Worm (Caenorhabditis elegans) whole organism, early embryonic: ENCODE results near the gene Y39B6A.5.

ENCODE experiments used
- ama-1 ChIP-seq: fragments of 150-350 bp; optimal IDR thresholded peaks from 2 replicates; lab custom pipeline; 2014
- ceh-13 ChIP-seq: fragments of 200-800 bp; sonication (Bioruptor generic); optimal IDR thresholded peaks from 2 replicates; lab custom pipeline; 2018; ENCODE audit warnings: mild to moderate bottlenecking, missing genetic modification characterization, missing compliant biosample characterization
- ets-7 ChIP-seq: sonication (generic microtip); optimal IDR thresholded peaks from 2 replicates; lab custom pipeline; 2016; ENCODE audit warnings: missing genotype, missing genetic modification characterization, missing compliant biosample characterization
- flt-1 ChIP-seq: fragments of 200-800 bp; sonication (Bioruptor generic); IDR thresholded peaks from 2 replicates; pipeline ENCODE4 v1.3.6; 2022; ENCODE audit warnings: missing genetic modification characterization, missing compliant biosample characterization
- tbx-11 ChIP-seq: fragments of 200-800 bp; sonication (Bioruptor generic); IDR thresholded peaks from 2 replicates; pipeline ENCODE4 v1.3.6; 2022; ENCODE audit warnings: missing genetic modification characterization, missing compliant biosample characterization
- tbx-37 ChIP-seq: fragments of 200-800 bp; sonication (Bioruptor generic); conservative IDR thresholded peaks from 2 replicates; pipeline ENCODE4 v1.3.6; 2022; ENCODE audit warnings: missing genetic modification reagents, missing genetic modification characterization, missing compliant biosample characterization
- tra-4 ChIP-seq: sonication (generic microtip); optimal IDR thresholded peaks from 2 replicates; lab custom pipeline; 2017; ENCODE audit warnings: missing genetic modification characterization, missing compliant biosample characterization

- no peak for TF ChIP-seq flt-1 (GFP tag; lab: Robert Waterston, UW)
- TF ChIP-seq tra-4 (tag; lab: Kevin White, UChicago) = no peak
- TF ChIP-seq ceh-13 (GFP tag; lab: Kevin White, UChicago) = no peak
- no peak for TF ChIP-seq tbx-37
- no peak for TF ChIP-seq tbx-11 (GFP tag; lab: Robert Waterston, UW)
- TF ChIP-seq ama-1 = no peak
- TF ChIP-seq ets-7 (tag; lab: Kevin White, UChicago) = no peak
Measured at ce11 chrV:19174626-19175025, 15.9 kb upstream of the Y39B6A.5 start, which contains the start of gene hot-2.
